Fruit fly (Drosophila melanogaster) whole organism: ENCODE measurements around the gene ash1.

ENCODE experiments used
- CG8478 ChIP-seq: fragments of >200 bp; optimal IDR thresholded peaks from 2 replicates; lab custom pipeline; 2018; ENCODE audit warnings: inconsistent platforms
- Dll ChIP-seq: fragments of >200 bp; optimal IDR thresholded peaks from 2 replicates; lab custom pipeline; 2017
- EcR ChIP-seq, 2 experiments: fragments of >200 bp; optimal IDR thresholded peaks; 2 replicates each; lab custom pipeline; 2017; ENCODE audit warnings: missing biosample characterization in 2 of 2, missing genetic modification characterization in 2 of 2, missing genetic modification reagents in 2 of 2
- pan ChIP-seq: fragments of >200 bp; optimal IDR thresholded peaks from 2 replicates; lab custom pipeline; 2017
- psq ChIP-seq: fragments of >200 bp; optimal IDR thresholded peaks from 2 replicates; lab custom pipeline; 2017
- usp ChIP-seq: fragments of >200 bp; optimal IDR thresholded peaks from 2 replicates; lab custom pipeline; 2017; ENCODE audit warnings: missing biosample characterization, missing genetic modification characterization, mixed read lengths

The ash1 gene

DNA sequence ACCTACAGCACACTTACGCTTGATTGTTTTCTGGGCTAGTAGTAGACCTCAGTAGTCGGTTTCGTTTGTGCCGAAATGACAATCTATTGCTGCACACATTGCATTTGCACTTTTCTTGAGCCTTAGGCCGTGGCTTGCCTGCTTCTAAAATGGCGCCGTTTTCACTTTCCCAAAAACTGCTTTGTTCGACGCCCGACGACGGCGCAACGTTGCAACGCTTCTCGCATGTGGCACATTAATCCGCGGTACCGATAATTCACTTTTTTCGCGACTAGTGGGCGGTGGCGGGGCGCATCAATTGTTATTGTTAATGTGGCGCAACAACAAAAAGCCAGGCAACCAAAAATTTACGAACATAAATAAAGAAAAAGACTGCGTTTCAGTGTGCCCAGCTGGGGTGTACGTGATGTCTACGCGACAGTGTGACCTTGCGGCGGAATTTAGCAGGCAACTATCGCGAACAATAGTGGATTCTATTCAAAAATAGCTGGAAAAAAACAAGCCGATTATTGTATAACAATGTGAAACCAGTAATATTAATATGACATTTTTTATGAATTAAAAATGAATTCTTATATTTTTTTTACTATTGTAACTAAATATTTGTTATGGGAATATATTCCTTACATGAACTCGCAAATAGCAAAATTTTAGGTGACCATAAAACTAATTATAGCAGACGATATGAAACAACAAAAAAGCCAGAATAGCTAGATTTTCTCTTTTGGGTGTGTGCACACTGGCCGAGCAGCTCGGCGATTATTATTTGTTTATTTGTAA is at the start of gene ash1, which contains the start of gene Taf6:
ash1 (minus strand) TSS at position 387 of the 780 bp plus-strand sequence.
Taf6 (plus strand) TSS at position 720 of the 780 bp plus-strand sequence.
- no peak for TF ChIP-seq CG8478 (lab: Kevin White, UChicago)
- no peak for TF ChIP-seq psq (lab: Kevin White, UChicago)
- TF ChIP-seq Dll (lab: Kevin White, UChicago) = no peak
- no peak for TF ChIP-seq usp (GFP tag; lab: Kevin White, UChicago)
- no peak for TF ChIP-seq pan (lab: Kevin White, UChicago)
- TF ChIP-seq EcR (GFP tag; optimal IDR thresholded peaks at IDR 0.05; lab: Kevin White, UChicago) = no peak

DNA sequence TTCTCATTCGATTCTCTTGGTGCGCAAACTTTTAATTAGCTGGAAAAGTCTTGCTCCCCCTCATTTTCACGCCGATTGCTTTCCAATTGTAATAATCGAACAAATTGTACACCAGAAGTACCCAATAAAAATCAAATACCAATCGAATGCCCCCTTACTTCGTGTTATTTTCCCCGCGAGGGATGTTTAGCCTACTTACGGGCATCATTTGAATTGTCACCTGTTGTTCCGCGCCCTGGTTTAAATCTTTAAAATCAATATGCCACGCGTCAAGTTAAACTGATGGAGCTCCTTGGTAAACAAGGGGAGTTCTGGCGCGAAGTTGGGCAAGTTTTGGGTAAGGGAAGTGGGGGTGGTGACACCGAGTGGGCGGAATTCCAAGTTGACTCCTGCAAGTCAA is 47.7 kb upstream of the ash1 start:
- no peak for TF ChIP-seq Dll (lab: Kevin White, UChicago)
- no peak for TF ChIP-seq EcR (GFP tag; optimal IDR thresholded peaks at IDR 0.05; lab: Kevin White, UChicago)
- no peak for TF ChIP-seq usp (GFP tag; lab: Kevin White, UChicago)

dm6 chr3L:19642448-19643020 is 44.0 kb upstream of the ash1 start, which contains the start of gene Rnf146:
Gene Rnf146, minus strand, starts transcription at chr3L:19642816.
- no peak for TF ChIP-seq pan (lab: Kevin White, UChicago)

dm6 chr3L:19636821-19637460 is 38.4 kb upstream of the ash1 start:
- TF ChIP-seq EcR (GFP tag; optimal IDR thresholded peaks at IDR 0.05; lab: Kevin White, UChicago) = no peak
- TF ChIP-seq Dll (lab: Kevin White, UChicago) = no peak
- no peak for TF ChIP-seq psq (lab: Kevin White, UChicago)
- TF ChIP-seq usp (GFP tag; lab: Kevin White, UChicago) = no peak
- no peak for TF ChIP-seq pan (lab: Kevin White, UChicago)
- no peak for TF ChIP-seq CG8478 (lab: Kevin White, UChicago)

DNA sequence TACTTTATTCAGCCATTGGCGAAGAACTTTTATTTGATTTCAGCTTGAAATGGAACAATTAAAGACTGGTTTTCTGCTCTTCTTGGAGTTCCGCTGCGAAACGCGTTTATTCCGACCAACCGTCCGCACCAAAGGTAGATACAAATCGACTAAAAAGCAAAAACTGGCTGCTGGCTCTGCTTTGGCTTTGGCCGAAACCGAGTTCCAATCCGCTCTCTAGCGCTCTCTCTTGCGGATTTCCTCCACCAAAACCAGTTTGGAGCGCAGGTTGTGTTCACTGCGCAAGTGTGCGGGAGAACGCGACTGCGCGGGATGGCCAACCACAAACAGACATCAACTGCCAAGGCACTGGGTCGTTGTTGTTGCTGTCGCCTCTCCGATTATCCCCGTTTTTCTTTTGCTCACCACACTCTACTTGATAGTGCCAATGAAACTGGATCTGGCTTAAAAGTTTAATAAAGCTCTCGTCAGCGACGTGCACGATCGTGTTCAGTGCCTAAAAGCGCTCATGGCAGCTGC is 37.0 kb upstream of the ash1 start, which contains the start of gene wnd:
wnd (minus strand) TSS at position 306 of the 519 bp plus-strand sequence.
- TF ChIP-seq CG8478 (lab: Kevin White, UChicago) (no peak), EcR (GFP tag; optimal IDR thresholded peaks at IDR 0.05; lab: Kevin White, UChicago) (no peak)

- no peak for TF ChIP-seq EcR (GFP tag; optimal IDR thresholded peaks at IDR 0.05; lab: Kevin White, UChicago)
Measured at dm6 chr3L:19634788-19635448, 36.4 kb upstream of the ash1 start.

DNA sequence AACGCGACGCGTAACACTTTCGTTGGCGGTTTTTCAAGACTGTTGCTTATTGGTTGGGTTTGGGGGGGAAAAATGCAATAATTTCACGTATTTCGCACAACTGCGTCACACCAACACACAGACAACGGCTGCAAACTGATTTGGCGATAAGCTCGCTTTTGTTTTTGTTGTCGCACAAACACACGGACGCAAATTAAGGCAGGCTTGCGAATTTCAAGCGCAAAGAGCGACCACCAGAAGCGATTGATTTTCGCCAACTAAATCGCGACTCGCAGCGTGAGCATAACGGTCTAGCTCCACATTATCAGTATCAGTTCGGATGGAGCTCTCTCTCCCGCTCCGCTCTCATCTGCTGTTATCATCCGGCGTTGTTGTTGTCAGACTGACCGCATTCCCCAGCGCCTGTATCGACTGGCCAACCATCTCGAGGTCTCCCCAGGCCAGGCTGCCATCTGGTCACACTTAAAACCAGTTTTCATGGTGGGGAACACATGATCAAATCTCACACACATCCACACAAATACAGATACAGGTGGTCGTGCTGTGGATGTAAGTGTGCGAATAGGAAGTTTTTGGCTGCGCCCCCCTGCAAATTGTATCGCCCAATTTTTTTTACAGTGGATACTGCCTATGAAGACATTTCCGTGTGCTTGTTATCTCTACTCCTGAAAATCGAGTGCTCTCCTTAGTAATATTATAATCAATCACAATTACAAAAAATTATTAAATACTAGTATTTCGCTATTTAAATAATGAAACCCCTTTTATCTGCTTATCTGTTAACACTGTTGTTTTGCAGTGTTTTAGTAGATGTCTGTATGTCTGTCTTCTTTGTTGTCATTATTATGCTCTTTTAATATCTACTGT is 34.4 kb upstream of the ash1 start:
- TF ChIP-seq pan (lab: Kevin White, UChicago) (no peak), EcR (GFP tag; optimal IDR thresholded peaks at IDR 0.05; lab: Kevin White, UChicago) (no peak), psq (lab: Kevin White, UChicago) (no peak), usp (GFP tag; lab: Kevin White, UChicago) (no peak), CG8478 (lab: Kevin White, UChicago) (no peak), Dll (lab: Kevin White, UChicago) (no peak)

DNA sequence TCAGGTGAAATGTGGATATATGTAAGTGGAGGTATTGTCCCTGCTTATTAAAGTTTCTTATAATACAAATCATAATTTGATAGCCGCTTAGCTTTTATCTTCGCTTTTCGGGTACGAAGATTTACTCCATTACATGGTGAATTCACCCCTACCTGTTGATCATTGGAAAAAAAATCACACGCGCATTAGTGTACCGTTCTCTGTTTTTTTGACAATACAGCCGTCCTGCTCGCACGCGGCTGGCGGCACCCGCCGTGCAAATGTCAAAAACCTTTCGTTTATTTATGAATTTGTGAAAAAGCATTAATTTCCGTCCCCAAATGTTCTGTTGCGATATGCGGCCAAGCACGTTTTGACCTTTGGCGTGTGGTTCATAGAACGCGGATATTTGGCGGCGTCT is 33.3 kb upstream of the ash1 start:
- TF ChIP-seq CG8478 (lab: Kevin White, UChicago) (no peak), EcR (GFP tag; optimal IDR thresholded peaks at IDR 0.05; lab: Kevin White, UChicago) (no peak), pan (lab: Kevin White, UChicago) (no peak), Dll (lab: Kevin White, UChicago) (no peak), psq (lab: Kevin White, UChicago) (no peak), usp (GFP tag; lab: Kevin White, UChicago) (no peak)

dm6 chr3L:19630701-19631100 is 32.1 kb upstream of the ash1 start:
- TF ChIP-seq pan (lab: Kevin White, UChicago) (no peak), EcR (GFP tag; optimal IDR thresholded peaks at IDR 0.05; lab: Kevin White, UChicago) (no peak), usp (GFP tag; lab: Kevin White, UChicago) (no peak), Dll (lab: Kevin White, UChicago) (no peak), psq (lab: Kevin White, UChicago) (no peak), CG8478 (lab: Kevin White, UChicago) (no peak)

DNA sequence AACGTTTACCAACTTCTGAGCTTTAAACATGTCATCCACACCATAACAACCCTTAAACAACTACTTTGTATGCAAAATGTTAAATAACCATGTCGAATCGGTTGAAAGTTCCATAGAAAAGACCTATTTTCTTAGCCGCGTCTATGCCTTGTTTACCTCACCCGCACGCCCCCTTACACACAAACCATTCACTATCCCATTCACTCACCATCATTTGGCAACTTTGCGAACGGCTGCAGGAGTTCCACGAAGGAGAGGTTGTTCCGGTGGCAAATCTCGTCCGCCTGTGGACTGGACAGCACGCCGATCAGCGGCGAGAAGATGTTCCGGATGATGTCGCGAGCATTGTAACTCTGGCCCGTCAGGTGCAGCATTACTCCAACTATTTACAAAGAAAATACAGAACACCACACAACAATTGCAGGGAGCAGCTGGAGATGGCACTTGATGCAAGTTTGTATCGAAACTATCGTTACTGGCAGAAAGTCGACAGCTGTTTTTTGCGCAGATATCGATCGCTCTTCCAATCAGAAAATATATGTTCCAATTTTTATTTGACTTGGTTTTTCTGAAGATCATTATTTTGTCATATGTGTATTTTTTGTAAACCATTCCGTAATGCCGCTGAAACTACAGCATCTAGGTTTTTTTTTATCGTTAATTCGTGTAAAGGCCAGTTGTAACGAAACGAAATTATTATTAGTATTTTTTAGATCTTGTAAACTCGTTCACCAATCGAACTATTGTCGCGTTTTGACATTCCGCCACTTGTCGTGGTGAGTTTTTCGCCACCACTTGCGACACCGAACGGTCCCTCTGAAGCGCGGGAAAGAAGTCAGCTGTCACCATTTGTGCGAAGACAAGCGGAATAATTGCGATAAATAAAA is 19.8 kb upstream of the ash1 start, which contains the start of gene asf1:
asf1 (plus strand) TSS at position 823 of the 887 bp plus-strand sequence.
- no peak for TF ChIP-seq Dll (lab: Kevin White, UChicago)
- no peak for TF ChIP-seq EcR (GFP tag; optimal IDR thresholded peaks at IDR 0.05; lab: Kevin White, UChicago)
- no peak for TF ChIP-seq pan (lab: Kevin White, UChicago)
- no peak for TF ChIP-seq CG8478 (lab: Kevin White, UChicago)
- no peak for TF ChIP-seq usp (GFP tag; lab: Kevin White, UChicago)
- TF ChIP-seq psq (lab: Kevin White, UChicago) = no peak
